Fruit fly (Drosophila melanogaster) whole organism, embryonic: ENCODE data around the gene CG17666.

Experiments
- Abd-B ChIP-seq: fragments of 200-800 bp; sonication (Bioruptor generic); optimal IDR thresholded peaks from 2 replicates; lab custom pipeline; 2018; ENCODE audit warnings: missing biosample characterization, mild to moderate bottlenecking, missing genetic modification characterization, moderate library complexity
- Aef1 ChIP-seq: fragments of 200-800 bp; sonication (Bioruptor generic); IDR thresholded peaks from 3 replicates; pipeline ENCODE4 v1.3.6; 2022; ENCODE audit warnings: missing biosample characterization, missing genetic modification characterization
- B-H2 ChIP-seq: fragments of 200-800 bp; sonication (Bioruptor generic); optimal IDR thresholded peaks from 2 replicates; lab custom pipeline; 2018; ENCODE audit warnings: missing biosample characterization, mild to moderate bottlenecking, missing genetic modification characterization
- BEAF-32 ChIP-seq: fragments of 200-800 bp; sonication (Bioruptor generic); optimal IDR thresholded peaks from 3 replicates; lab custom pipeline; 2017; ENCODE audit warnings: missing biosample characterization, missing genetic modification characterization, mild to moderate bottlenecking, moderate library complexity, missing genetic modification reagents
- C15 ChIP-seq: fragments of 200-800 bp; sonication (Bioruptor generic); IDR thresholded peaks from 3 replicates; pipeline ENCODE4 v1.3.6; 2022; ENCODE audit warnings: missing biosample characterization, missing genetic modification characterization
- CG11085 ChIP-seq: fragments of 200-800 bp; sonication (Bioruptor generic); IDR thresholded peaks from 2 replicates; pipeline ENCODE4 v1.3.6; 2022; ENCODE audit warnings: missing biosample characterization, missing genetic modification characterization
- CG11695 ChIP-seq: fragments of 200-800 bp; sonication (Bioruptor generic); IDR thresholded peaks from 3 replicates; pipeline ENCODE4 v1.3.6; 2022; ENCODE audit warnings: missing biosample characterization, missing genetic modification characterization
- CG11696 ChIP-seq: fragments of 200-800 bp; sonication (Bioruptor generic); IDR thresholded peaks from 2 replicates; pipeline ENCODE4 v1.3.6; 2022; ENCODE audit warnings: missing biosample characterization, missing genetic modification characterization
- CG12299 ChIP-seq: fragments of 200-800 bp; sonication (Bioruptor generic); optimal IDR thresholded peaks from 2 replicates; lab custom pipeline; 2018; ENCODE audit warnings: missing biosample characterization, mild to moderate bottlenecking, missing genetic modification characterization
- CG1233 ChIP-seq: fragments of 200-800 bp; sonication (Bioruptor generic); optimal IDR thresholded peaks from 4 replicates; lab custom pipeline; 2018; ENCODE audit warnings: missing biosample characterization, mild to moderate bottlenecking, missing genetic modification characterization
- CG12744 ChIP-seq: fragments of 200-800 bp; sonication (Bioruptor generic); optimal IDR thresholded peaks from 2 replicates; lab custom pipeline; 2016; ENCODE audit warnings: missing biosample characterization, missing genetic modification characterization
- CG13287 ChIP-seq: fragments of 200-800 bp; sonication (Bioruptor generic); IDR thresholded peaks from 2 replicates; pipeline ENCODE4 v1.3.6; 2022; ENCODE audit warnings: missing biosample characterization, missing genetic modification characterization; ENCODE audit not compliant: partially characterized antibody
- CG15269 ChIP-seq: fragments of 200-800 bp; sonication (Bioruptor generic); optimal IDR thresholded peaks from 2 replicates; lab custom pipeline; 2018; ENCODE audit warnings: missing biosample characterization, mild to moderate bottlenecking, missing genetic modification characterization, moderate library complexity
- CG15601 ChIP-seq: fragments of 200-800 bp; sonication (Bioruptor generic); optimal IDR thresholded peaks from 3 replicates; lab custom pipeline; 2019; ENCODE audit warnings: missing biosample characterization, mild to moderate bottlenecking, missing genetic modification characterization, moderate library complexity
- CG17912 ChIP-seq: fragments of 200-800 bp; sonication (Bioruptor generic); optimal IDR thresholded peaks from 2 replicates; lab custom pipeline; 2018; ENCODE audit warnings: missing biosample characterization, mild to moderate bottlenecking, missing genetic modification characterization
- CG30403 ChIP-seq: fragments of 200-800 bp; sonication (Bioruptor generic); optimal IDR thresholded peaks from 3 replicates; lab custom pipeline; 2016; ENCODE audit warnings: missing biosample characterization, missing genetic modification characterization
- CG3065 ChIP-seq: fragments of 200-800 bp; sonication (Bioruptor generic); optimal IDR thresholded peaks from 2 replicates; lab custom pipeline; 2016; ENCODE audit warnings: missing biosample characterization, missing genetic modification characterization
- CG31441 ChIP-seq: fragments of 200-800 bp; sonication (Bioruptor generic); IDR thresholded peaks from 2 replicates; pipeline ENCODE4 v1.3.6; 2022; ENCODE audit warnings: missing biosample characterization, missing genetic modification characterization
- CG34376 ChIP-seq: fragments of 200-800 bp; sonication (Bioruptor generic); optimal IDR thresholded peaks from 2 replicates; lab custom pipeline; 2018; ENCODE audit warnings: missing biosample characterization, mild to moderate bottlenecking, missing genetic modification characterization
- CG3995 ChIP-seq: fragments of 200-800 bp; sonication (Bioruptor generic); optimal IDR thresholded peaks from 3 replicates; lab custom pipeline; 2016; ENCODE audit warnings: missing biosample characterization, missing genetic modification characterization
- CG6175 ChIP-seq: fragments of 200-800 bp; sonication (Bioruptor generic); IDR thresholded peaks from 3 replicates; pipeline ENCODE4 v1.3.6; 2022; ENCODE audit warnings: missing biosample characterization, missing genetic modification characterization
- CG6689 ChIP-seq: fragments of 200-800 bp; sonication (Bioruptor generic); IDR thresholded peaks from 2 replicates; pipeline ENCODE4 v1.3.6; 2022; ENCODE audit warnings: missing biosample characterization, missing genetic modification characterization
- Dek ChIP-seq: fragments of 200-800 bp; sonication (Bioruptor generic); optimal IDR thresholded peaks from 3 replicates; lab custom pipeline; 2019; ENCODE audit warnings: missing biosample characterization, mild to moderate bottlenecking, missing genetic modification characterization, moderate library complexity
- Dip3 ChIP-seq: fragments of 200-800 bp; sonication (Bioruptor generic); optimal IDR thresholded peaks from 3 replicates; lab custom pipeline; 2016; ENCODE audit warnings: missing biosample characterization, missing genetic modification characterization
- Elba2 ChIP-seq: fragments of 200-800 bp; sonication (Bioruptor generic); optimal IDR thresholded peaks from 3 replicates; lab custom pipeline; 2016; ENCODE audit warnings: missing biosample characterization, missing genetic modification characterization
- HLH4C ChIP-seq: fragments of 200-800 bp; sonication (Bioruptor generic); IDR thresholded peaks from 3 replicates; pipeline ENCODE4 v1.3.6; 2022; ENCODE audit warnings: missing biosample characterization, missing genetic modification characterization; ENCODE audit not compliant: partially characterized antibody
- Hr3 ChIP-seq: fragments of 200-800 bp; sonication (Bioruptor generic); optimal IDR thresholded peaks from 3 replicates; lab custom pipeline; 2016; ENCODE audit warnings: missing biosample characterization, missing genetic modification characterization
- Hsf ChIP-seq: fragments of 200-800 bp; sonication (Bioruptor generic); optimal IDR thresholded peaks from 3 replicates; lab custom pipeline; 2016; ENCODE audit warnings: missing biosample characterization, missing genetic modification characterization
- Nf-YC ChIP-seq: fragments of 200-800 bp; optimal IDR thresholded peaks from 3 replicates; lab custom pipeline; 2019; ENCODE audit warnings: missing biosample characterization, mild to moderate bottlenecking, missing genetic modification characterization, moderate library complexity
- Scr ChIP-seq: fragments of 200-800 bp; sonication (Bioruptor generic); IDR thresholded peaks from 2 replicates; pipeline ENCODE4 v1.3.6; 2022; ENCODE audit warnings: missing biosample characterization, missing genetic modification characterization; ENCODE audit not compliant: partially characterized antibody
- bigmax ChIP-seq: fragments of 200-800 bp; sonication (Bioruptor generic); optimal IDR thresholded peaks from 2 replicates; lab custom pipeline; 2018; ENCODE audit warnings: missing biosample characterization, mild to moderate bottlenecking, missing genetic modification characterization
- dm ChIP-seq: fragments of 200-800 bp; sonication (Bioruptor generic); optimal IDR thresholded peaks from 3 replicates; lab custom pipeline; 2016; ENCODE audit warnings: missing biosample characterization, missing genetic modification characterization
- ewg ChIP-seq: fragments of 200-800 bp; sonication (Bioruptor generic); optimal IDR thresholded peaks from 3 replicates; lab custom pipeline; 2017; ENCODE audit warnings: mild to moderate bottlenecking, missing biosample characterization, missing genetic modification reagents, missing genetic modification characterization
- gce ChIP-seq: fragments of 200-800 bp; sonication (Bioruptor generic); IDR thresholded peaks from 3 replicates; pipeline ENCODE4 v1.3.6; 2022; ENCODE audit warnings: missing biosample characterization, missing genetic modification characterization
- hb ChIP-seq: fragments of 200-800 bp; sonication (Bioruptor generic); IDR thresholded peaks from 3 replicates; pipeline ENCODE4 v1.3.6; 2022; ENCODE audit warnings: missing biosample characterization, missing genetic modification characterization; ENCODE audit not compliant: partially characterized antibody
- lbe ChIP-seq: fragments of 200-800 bp; sonication (Bioruptor generic); optimal IDR thresholded peaks from 2 replicates; lab custom pipeline; 2016; ENCODE audit warnings: missing biosample characterization, mild to moderate bottlenecking, missing genetic modification characterization
- lilli ChIP-seq: fragments of 200-800 bp; sonication (Bioruptor generic); optimal IDR thresholded peaks from 3 replicates; lab custom pipeline; 2016; ENCODE audit warnings: missing biosample characterization, missing genetic modification characterization
- mirr ChIP-seq: fragments of 200-800 bp; sonication (Bioruptor generic); optimal IDR thresholded peaks from 3 replicates; lab custom pipeline; 2018; ENCODE audit warnings: missing biosample characterization, mild to moderate bottlenecking, missing genetic modification characterization
- nau ChIP-seq: fragments of 200-800 bp; sonication (Bioruptor generic); optimal IDR thresholded peaks from 3 replicates; lab custom pipeline; 2017; ENCODE audit warnings: missing biosample characterization, mild to moderate bottlenecking, missing genetic modification characterization, missing genetic modification reagents
- oc ChIP-seq: fragments of 200-800 bp; sonication (Bioruptor generic); optimal IDR thresholded peaks from 2 replicates; lab custom pipeline; 2018; ENCODE audit warnings: missing biosample characterization, mild to moderate bottlenecking, missing genetic modification characterization, moderate library complexity
- phol ChIP-seq: fragments of 200-800 bp; sonication (Bioruptor generic); optimal IDR thresholded peaks from 3 replicates; lab custom pipeline; 2018; ENCODE audit warnings: missing biosample characterization, mild to moderate bottlenecking, missing genetic modification characterization, moderate library complexity
- sim ChIP-seq: fragments of 200-800 bp; sonication (Bioruptor generic); IDR thresholded peaks from 2 replicates; pipeline ENCODE4 v1.3.6; 2022; ENCODE audit warnings: missing biosample characterization, missing genetic modification characterization
- tio ChIP-seq: fragments of 200-800 bp; sonication (Bioruptor generic); optimal IDR thresholded peaks from 2 replicates; lab custom pipeline; 2017; ENCODE audit warnings: missing biosample characterization, missing genetic modification characterization, inconsistent platforms
- usp ChIP-seq: fragments of >200 bp; optimal IDR thresholded peaks from 2 replicates; lab custom pipeline; 2017; ENCODE audit warnings: missing biosample characterization, missing genetic modification characterization
- wek ChIP-seq: fragments of 200-800 bp; sonication (Bioruptor generic); optimal IDR thresholded peaks from 3 replicates; lab custom pipeline; 2018; ENCODE audit warnings: missing biosample characterization, mild to moderate bottlenecking, missing genetic modification characterization, moderate library complexity
- wor ChIP-seq: fragments of 200-800 bp; sonication (Bioruptor generic); IDR thresholded peaks from 2 replicates; pipeline ENCODE4 v1.3.6; 2022; ENCODE audit warnings: missing biosample characterization, missing genetic modification characterization
- z ChIP-seq: fragments of 200-800 bp; sonication (Bioruptor generic); IDR thresholded peaks from 3 replicates; pipeline ENCODE4 v1.3.6; 2022; ENCODE audit warnings: missing biosample characterization, missing genetic modification characterization
- zf30C ChIP-seq: fragments of 200-800 bp; sonication (Bioruptor generic); optimal IDR thresholded peaks from 3 replicates; lab custom pipeline; 2018; ENCODE audit warnings: missing biosample characterization, mild to moderate bottlenecking, missing genetic modification characterization

The CG17666 gene

DNA sequence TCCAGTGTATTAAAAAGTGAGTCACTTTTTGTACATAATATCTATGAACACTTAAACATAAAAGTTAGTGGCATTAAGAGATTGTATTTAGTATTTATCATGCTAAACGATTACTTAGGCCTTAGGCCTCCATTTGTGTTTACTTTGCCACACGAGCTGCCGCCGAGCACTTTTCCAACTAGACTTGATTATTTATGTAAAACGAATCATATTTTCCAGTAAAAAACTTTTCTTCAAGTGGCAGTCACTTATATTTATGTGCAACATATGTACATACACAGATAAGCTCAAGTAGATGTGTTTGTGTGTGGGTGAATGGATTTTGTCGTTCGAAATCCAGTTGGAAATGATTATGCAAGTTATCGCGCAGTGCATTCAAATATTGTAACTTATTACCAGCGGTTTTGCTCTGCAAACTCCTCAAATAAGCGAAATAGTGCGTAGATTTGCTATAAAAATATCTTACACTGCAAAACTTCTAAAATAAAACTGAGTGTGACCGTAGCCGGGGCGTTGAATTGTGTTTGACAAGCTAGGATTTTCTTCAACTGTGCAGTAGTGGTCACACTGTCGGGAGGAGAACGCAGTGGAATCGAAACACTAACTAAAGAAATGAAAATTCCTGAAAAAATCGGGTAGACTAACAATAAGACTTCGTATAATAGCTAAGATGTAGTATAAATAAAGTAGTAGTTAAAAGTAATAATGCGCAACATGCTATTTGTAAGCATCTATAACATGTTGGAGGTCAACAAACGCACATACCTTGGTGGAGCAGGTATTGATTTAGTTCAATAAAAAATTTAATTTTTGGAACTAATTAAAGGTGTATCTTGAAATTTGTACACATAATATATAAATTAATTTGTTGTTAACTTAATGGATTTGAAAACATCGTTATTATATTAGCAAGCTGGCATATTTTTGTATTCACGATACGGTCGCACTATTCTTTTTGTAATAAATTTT lies 31.3 kb upstream of the CG17666 start, which contains the start of the genes Klc and CG10984 (continued):
- TF ChIP-seq Elba2 (GFP tag; lab: Kevin White, UChicago) (peak; percentile 38), mirr (no peak), lbe (GFP tag; lab: Kevin White, UChicago) (peak; percentile 30), BEAF-32 (GFP tag; lab: Kevin White, UChicago) (peak; percentile 58), Aef1 (no peak), zf30C (GFP tag; lab: Kevin White, UChicago) (peak; percentile 71), CG17912 (no peak), CG1233 (GFP tag; lab: Kevin White, UChicago) (peak; percentile 62), C15 (no peak), nau (peak; percentile 69), ewg (no peak), CG15601 (tag; lab: Kevin White, UChicago) (no peak), HLH4C (GFP tag; lab: Robert Waterston, UW) (no peak), lilli (GFP tag; lab: Kevin White, UChicago) (peak; percentile 74), Dek (tag; lab: Kevin White, UChicago) (no peak), CG11696 (GFP tag; lab: Robert Waterston, UW) (0 out of 2 replicates have a peak, but pooled peaks have one; percentile 40), oc (tag; lab: Kevin White, UChicago) (no peak), Scr (GFP tag; lab: Robert Waterston, UW) (no peak), CG15269 (no peak), CG3995 (no peak), Abd-B (GFP tag; lab: Kevin White, UChicago) (no peak), usp (GFP tag; lab: Kevin White, UChicago) (no peak), CG12744 (GFP tag; lab: Kevin White, UChicago) (no peak), CG6175 (GFP tag; lab: Robert Waterston, UW) (no peak), CG11085 (no peak), gce (GFP tag; lab: Robert Waterston, UW) (no peak; the same call in 1 of the 3 replicates), tio (GFP tag; lab: Kevin White, UChicago) (peak; percentile 28), wor (GFP tag; lab: Robert Waterston, UW) (no peak), CG13287 (GFP tag; lab: Robert Waterston, UW) (no peak), Hsf (peak; percentile 61), CG6689 (no peak; the same call in 1 of the 2 replicates), B-H2 (GFP tag; lab: Kevin White, UChicago) (no peak), wek (GFP tag; lab: Kevin White, UChicago) (no peak), bigmax (no peak), CG3065 (GFP tag; lab: Kevin White, UChicago) (no peak), CG11695 (GFP tag; lab: Robert Waterston, UW) (peak; percentile 72; the same call in 2 of the 3 replicates), phol (tag; lab: Kevin White, UChicago) (peak; percentile 48), hb (no peak), CG30403 (peak; percentile 54), Dip3 (GFP tag; lab: Kevin White, UChicago) (peak; percentile 51), Nf-YC (tag; lab: Kevin White, UChicago) (peak; percentile 6), CG34376 (GFP tag; lab: Kevin White, UChicago) (peak; percentile 57), Hr3 (GFP tag; lab: Kevin White, UChicago) (peak; percentile 43), CG31441 (GFP tag; lab: Robert Waterston, UW) (no peak; the same call in 1 of the 2 replicates), z (GFP tag; lab: Robert Waterston, UW) (no peak), sim (GFP tag; lab: Robert Waterston, UW) (0 out of 2 replicates have a peak, but pooled peaks have one; percentile 20), CG12299 (tag; lab: Kevin White, UChicago) (peak; percentile 2), dm (GFP tag; lab: Kevin White, UChicago) (peak; percentile 29)
